Worm (Caenorhabditis elegans): ENCODE data around the gene T25C12.3.

The T25C12.3 gene

ce11 chrX:11482134-11482533 is 17.7 kb downstream of the T25C12.3 start:
- TF ChIP-seq ces-1 (GFP tag; optimal IDR thresholded peaks at IDR 0.05), result no peak
- no peak for TF ChIP-seq unc-120 (tag; optimal IDR thresholded peaks at IDR 0.05; ENCODE audit: poor library complexity, severe bottlenecking)
- no peak for TF ChIP-seq lsy-2 (tag; optimal IDR thresholded peaks at IDR 0.05)
- TF ChIP-seq mep-1 (tag; optimal IDR thresholded peaks at IDR 0.05), result no peak
- TF ChIP-seq tbx-8 (GFP tag; optimal IDR thresholded peaks at IDR 0.05), result no peak
- no peak for TF ChIP-seq nhr-2 (tag; optimal IDR thresholded peaks at IDR 0.05)
- TF ChIP-seq M03D4.4 (tag; optimal IDR thresholded peaks at IDR 0.05), result no peak
- TF ChIP-seq elt-3 (tag; optimal IDR thresholded peaks at IDR 0.05), result no peak
- no peak for TF ChIP-seq elt-1 (tag; optimal IDR thresholded peaks at IDR 0.05; ENCODE audit: borderline replicate concordance, insufficient read depth)
- TF ChIP-seq nhr-28 (tag; optimal IDR thresholded peaks at IDR 0.05), result no peak
- no peak for TF ChIP-seq sptf-1 (tag; optimal IDR thresholded peaks at IDR 0.05)
- TF ChIP-seq unc-39 (tag; optimal IDR thresholded peaks at IDR 0.05), result no peak

- no peak for TF ChIP-seq nhr-28 (tag; optimal IDR thresholded peaks at IDR 0.05)
- TF ChIP-seq elt-1 (tag; optimal IDR thresholded peaks at IDR 0.05; ENCODE audit: borderline replicate concordance, insufficient read depth), result no peak
- TF ChIP-seq nhr-76 (tag; optimal IDR thresholded peaks at IDR 0.05), result no peak
- TF ChIP-seq M03D4.4 (tag; optimal IDR thresholded peaks at IDR 0.05), result no peak
- TF ChIP-seq mab-5 (tag; optimal IDR thresholded peaks at IDR 0.05), result no peak
- no peak for TF ChIP-seq hlh-1 (tag; optimal IDR thresholded peaks at IDR 0.05)
- TF ChIP-seq ceh-39 (tag; optimal IDR thresholded peaks at IDR 0.05), result no peak
- no peak for TF ChIP-seq snpc-4 (tag; optimal IDR thresholded peaks at IDR 0.05)
- no peak for TF ChIP-seq elt-3 (tag; optimal IDR thresholded peaks at IDR 0.05)
- no peak for TF ChIP-seq mls-2 (tag; optimal IDR thresholded peaks at IDR 0.05)
- TF ChIP-seq tbx-8 (GFP tag; optimal IDR thresholded peaks at IDR 0.05), result no peak
- TF ChIP-seq ztf-11 (tag; optimal IDR thresholded peaks at IDR 0.05), result no peak
- no peak for TF ChIP-seq nhr-237 (tag; optimal IDR thresholded peaks at IDR 0.05)
- TF ChIP-seq nhr-12 (tag; optimal IDR thresholded peaks at IDR 0.05), result no peak
- TF ChIP-seq unc-39 (tag; optimal IDR thresholded peaks at IDR 0.05), result no peak
- TF ChIP-seq blmp-1 (tag; optimal IDR thresholded peaks at IDR 0.05), result no peak
- TF ChIP-seq nhr-2 (tag; optimal IDR thresholded peaks at IDR 0.05), result no peak
- no peak for TF ChIP-seq ham-2 (GFP tag; optimal IDR thresholded peaks at IDR 0.05)
- no peak for TF ChIP-seq lin-13 (tag; optimal IDR thresholded peaks at IDR 0.05)
- no peak for TF ChIP-seq pha-4 (tag; optimal IDR thresholded peaks at IDR 0.05)
These were observed 18.0 kb downstream of the T25C12.3 start for ce11 chrX:11481825-11482093.

DNA sequence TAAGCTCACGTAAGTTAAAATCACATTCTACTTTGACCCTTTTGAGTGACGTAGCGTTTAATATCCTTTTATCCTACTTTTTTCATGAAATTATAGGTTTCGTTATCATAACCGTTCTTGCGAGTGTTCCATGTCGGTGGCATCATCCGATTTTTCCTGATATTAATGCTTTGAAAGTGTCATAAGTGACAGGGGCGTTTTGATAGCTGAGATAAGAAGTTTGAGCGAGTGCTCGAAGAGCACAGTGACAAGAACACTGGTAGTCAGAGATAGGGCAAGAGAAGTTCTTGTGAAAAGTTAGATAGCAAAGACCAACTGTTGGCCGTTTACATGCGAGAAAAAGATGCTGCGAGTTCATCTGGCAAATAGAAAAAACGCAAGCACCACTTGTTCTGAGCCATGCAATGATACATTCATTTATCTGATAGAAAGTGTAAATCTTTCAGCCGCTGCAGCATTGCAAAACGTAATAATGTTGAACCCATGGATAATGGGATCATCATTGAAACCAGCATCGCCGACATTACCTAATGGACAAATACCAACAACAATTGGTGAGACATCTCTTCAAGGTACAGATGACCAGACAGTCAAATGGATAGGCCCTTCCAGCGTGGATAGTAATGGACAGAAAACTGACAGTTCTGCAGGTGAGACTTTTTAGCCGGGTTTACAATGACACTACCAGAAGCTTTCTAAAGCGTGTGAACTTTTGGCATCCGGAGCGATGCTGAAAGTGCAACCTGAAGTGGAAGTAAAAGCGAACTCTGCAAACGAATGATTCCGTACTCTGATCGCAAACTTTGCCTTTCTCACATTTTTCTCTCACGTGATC is 18.6 kb downstream of the T25C12.3 start:
- no peak for TF ChIP-seq unc-62 (GFP tag; optimal IDR thresholded peaks at IDR 0.05)
- TF ChIP-seq snpc-4 (tag; optimal IDR thresholded peaks at IDR 0.05), result no peak
- TF ChIP-seq bed-3 (GFP tag; optimal IDR thresholded peaks at IDR 0.05), result no peak
- TF ChIP-seq sptf-1 (tag; optimal IDR thresholded peaks at IDR 0.05), result no peak
- no peak for TF ChIP-seq M03D4.4 (tag; optimal IDR thresholded peaks at IDR 0.05)
- TF ChIP-seq pha-4 (tag; optimal IDR thresholded peaks at IDR 0.05), result no peak
- TF ChIP-seq elt-1 (tag; optimal IDR thresholded peaks at IDR 0.05; ENCODE audit: borderline replicate concordance, insufficient read depth), result no peak
- no peak for TF ChIP-seq elt-3 (tag; optimal IDR thresholded peaks at IDR 0.05)
- no peak for TF ChIP-seq tbx-8 (GFP tag; optimal IDR thresholded peaks at IDR 0.05)
- TF ChIP-seq zip-8 (tag; optimal IDR thresholded peaks at IDR 0.05), result no peak
- TF ChIP-seq ceh-83 (GFP tag; optimal IDR thresholded peaks at IDR 0.05), result no peak
- no peak for TF ChIP-seq nhr-2 (tag; optimal IDR thresholded peaks at IDR 0.05)

DNA sequence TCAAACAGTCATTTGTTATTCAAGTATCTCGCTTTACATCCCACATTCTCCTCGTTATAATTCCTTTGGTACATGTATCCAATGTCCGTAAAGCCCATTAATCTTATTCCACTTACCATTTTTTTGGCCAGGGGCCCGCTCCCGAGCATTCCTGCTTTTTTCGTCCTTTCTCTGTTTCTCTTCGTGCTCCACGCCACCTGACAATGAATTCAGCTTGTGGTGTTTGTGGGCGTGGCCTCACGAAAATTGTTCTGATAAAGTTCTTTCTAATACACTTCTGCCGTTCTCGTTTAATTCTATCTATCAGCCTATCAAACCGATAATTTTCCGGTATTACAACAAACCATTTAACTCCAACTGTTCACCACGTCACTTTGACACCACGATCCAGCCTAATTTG is 19.8 kb downstream of the T25C12.3 start:
- no peak for TF ChIP-seq mep-1 (tag; optimal IDR thresholded peaks at IDR 0.05)
- TF ChIP-seq M03D4.4 (tag; optimal IDR thresholded peaks at IDR 0.05), result no peak
- TF ChIP-seq nhr-28 (tag; optimal IDR thresholded peaks at IDR 0.05), result no peak
- no peak for TF ChIP-seq pha-4 (tag; optimal IDR thresholded peaks at IDR 0.05)
- TF ChIP-seq mab-5 (tag; optimal IDR thresholded peaks at IDR 0.05), result no peak
- no peak for TF ChIP-seq snpc-4 (tag; optimal IDR thresholded peaks at IDR 0.05)
- no peak for TF ChIP-seq elt-1 (tag; optimal IDR thresholded peaks at IDR 0.05; ENCODE audit: borderline replicate concordance, insufficient read depth)
- no peak for TF ChIP-seq lin-32 (GFP tag; optimal IDR thresholded peaks at IDR 0.05)
- no peak for TF ChIP-seq ham-2 (GFP tag; optimal IDR thresholded peaks at IDR 0.05)

- TF ChIP-seq mep-1 (tag; optimal IDR thresholded peaks at IDR 0.05), result no peak
- TF ChIP-seq hlh-1 (tag; optimal IDR thresholded peaks at IDR 0.05), result no peak
- no peak for TF ChIP-seq unc-62 (GFP tag; optimal IDR thresholded peaks at IDR 0.05)
- TF ChIP-seq nhr-28 (tag; optimal IDR thresholded peaks at IDR 0.05), result no peak
- TF ChIP-seq zip-8 (tag; optimal IDR thresholded peaks at IDR 0.05), result no peak
- no peak for TF ChIP-seq drap-1 (GFP tag; optimal IDR thresholded peaks at IDR 0.05)
- no peak for TF ChIP-seq elt-3 (tag; optimal IDR thresholded peaks at IDR 0.05)
- no peak for TF ChIP-seq M03D4.4 (tag; optimal IDR thresholded peaks at IDR 0.05)
- no peak for TF ChIP-seq ceh-83 (GFP tag; optimal IDR thresholded peaks at IDR 0.05)
- no peak for TF ChIP-seq bed-3 (GFP tag; optimal IDR thresholded peaks at IDR 0.05)
These were observed 20.4 kb downstream of the T25C12.3 start for ce11 chrX:11479321-11479863.

Data from whole organism, mixed stage, embryonic.